Worm (Caenorhabditis elegans): ENCODE results near the gene ZK686.5.

The ZK686.5 gene

ce11 chrIII:7814159-7815055, 47.1 kb upstream of the ZK686.5 start, which contains the start of gene egl-5:
egl-5 (plus strand) TSS chrIII:7814374.
- TF ChIP-seq zag-1 (tag; optimal IDR thresholded peaks at IDR 0.05): no peak
- no peak for TF ChIP-seq pqm-1 (tag; optimal IDR thresholded peaks at IDR 0.05)
- no peak for TF ChIP-seq nhr-77 (tag; optimal IDR thresholded peaks at IDR 0.05)
- TF ChIP-seq nfya-1 (tag; optimal IDR thresholded peaks at IDR 0.05; ENCODE audit: insufficient read depth): peak; percentile 79
- no peak for TF ChIP-seq tbx-2 (tag; optimal IDR thresholded peaks at IDR 0.05)
- TF ChIP-seq pha-4 (tag; optimal IDR thresholded peaks at IDR 0.05): no peak
- no peak for TF ChIP-seq aly-2 (tag; optimal IDR thresholded peaks at IDR 0.05)
- no peak for TF ChIP-seq ceh-28 (tag; optimal IDR thresholded peaks at IDR 0.05)
- peak; percentile 99 for TF ChIP-seq egl-5 (tag; optimal IDR thresholded peaks at IDR 0.05)
- TF ChIP-seq lsy-12 (tag; optimal IDR thresholded peaks at IDR 0.05): no peak
- TF ChIP-seq unc-39 (tag; optimal IDR thresholded peaks at IDR 0.05): no peak
- TF ChIP-seq elt-2 (tag; optimal IDR thresholded peaks at IDR 0.05): no peak
- TF ChIP-seq R02D3.7 (tag; optimal IDR thresholded peaks at IDR 0.05): no peak
- TF ChIP-seq sea-2 (GFP tag; optimal IDR thresholded peaks at IDR 0.05): no peak
- TF ChIP-seq skn-1 (tag; optimal IDR thresholded peaks at IDR 0.05): peak; percentile 100
- no peak for TF ChIP-seq fos-1 (tag; optimal IDR thresholded peaks at IDR 0.05)
- peak; percentile 100 for TF ChIP-seq nhr-23 (tag; optimal IDR thresholded peaks at IDR 0.05)
- TF ChIP-seq nhr-11 (tag; optimal IDR thresholded peaks at IDR 0.05): no peak

ce11 chrIII:7812208-7812880, 45.0 kb upstream of the ZK686.5 start:
- TF ChIP-seq egl-5 (tag; optimal IDR thresholded peaks at IDR 0.05): peak; percentile 100
- no peak for TF ChIP-seq tbx-2 (tag; optimal IDR thresholded peaks at IDR 0.05)
- peak; percentile 96 for TF ChIP-seq nfya-1 (tag; optimal IDR thresholded peaks at IDR 0.05; ENCODE audit: insufficient read depth)
- TF ChIP-seq daf-12 (tag; optimal IDR thresholded peaks at IDR 0.05): no peak
- TF ChIP-seq eor-1 (tag; optimal IDR thresholded peaks at IDR 0.05): no peak
- no peak for TF ChIP-seq ama-1 (optimal IDR thresholded peaks at IDR 0.05)
- TF ChIP-seq R02D3.7 (tag; optimal IDR thresholded peaks at IDR 0.05): no peak
- TF ChIP-seq lin-15B (tag; optimal IDR thresholded peaks at IDR 0.05): no peak
- TF ChIP-seq nhr-12 (tag; optimal IDR thresholded peaks at IDR 0.05): no peak

ce11 chrIII:7809033-7809432, 41.7 kb upstream of the ZK686.5 start:
- TF ChIP-seq aly-2 (tag; optimal IDR thresholded peaks at IDR 0.05) (no peak), ceh-16 (tag; optimal IDR thresholded peaks at IDR 0.05) (no peak), skn-1 (tag; optimal IDR thresholded peaks at IDR 0.05) (no peak), eor-1 (tag; optimal IDR thresholded peaks at IDR 0.05) (no peak), mdl-1 (tag; optimal IDR thresholded peaks at IDR 0.05) (no peak), elt-2 (tag; optimal IDR thresholded peaks at IDR 0.05) (no peak), egl-5 (tag; optimal IDR thresholded peaks at IDR 0.05) (peak; percentile 98), nfya-1 (tag; optimal IDR thresholded peaks at IDR 0.05; ENCODE audit: insufficient read depth) (peak; percentile 11)

ce11 chrIII:7806947-7807346, 39.6 kb upstream of the ZK686.5 start:
- TF ChIP-seq daf-12 (tag; optimal IDR thresholded peaks at IDR 0.05) (no peak), aly-2 (tag; optimal IDR thresholded peaks at IDR 0.05) (no peak), unc-39 (tag; optimal IDR thresholded peaks at IDR 0.05) (no peak), egl-5 (tag; optimal IDR thresholded peaks at IDR 0.05) (peak; percentile 100), jun-1 (tag; optimal IDR thresholded peaks at IDR 0.05) (no peak), hmg-11 (tag; optimal IDR thresholded peaks at IDR 0.05) (no peak)

ce11 chrIII:7805253-7805652, 37.9 kb upstream of the ZK686.5 start:
- TF ChIP-seq egl-5 (tag; optimal IDR thresholded peaks at IDR 0.05) (peak; percentile 98), snpc-4 (tag; optimal IDR thresholded peaks at IDR 0.05) (no peak)

- TF ChIP-seq elt-1 (tag; optimal IDR thresholded peaks at IDR 0.05): no peak
- no peak for TF ChIP-seq nfya-1 (tag; optimal IDR thresholded peaks at IDR 0.05; ENCODE audit: insufficient read depth)
- TF ChIP-seq pqm-1 (tag; optimal IDR thresholded peaks at IDR 0.05): no peak
- TF ChIP-seq unc-39 (tag; optimal IDR thresholded peaks at IDR 0.05): no peak
- TF ChIP-seq fkh-10 (GFP tag; optimal IDR thresholded peaks at IDR 0.05): no peak
- TF ChIP-seq nhr-237 (tag; optimal IDR thresholded peaks at IDR 0.05): no peak
- TF ChIP-seq lin-39 (tag; optimal IDR thresholded peaks at IDR 0.05): no peak
- TF ChIP-seq snpc-4 (tag; optimal IDR thresholded peaks at IDR 0.05): no peak
- TF ChIP-seq ztf-4 (tag; optimal IDR thresholded peaks at IDR 0.05): no peak
- TF ChIP-seq hmg-11 (tag; optimal IDR thresholded peaks at IDR 0.05): no peak
- TF ChIP-seq elt-3 (tag; optimal IDR thresholded peaks at IDR 0.05): no peak
- TF ChIP-seq nhr-76 (tag; optimal IDR thresholded peaks at IDR 0.05): no peak
Observed at ce11 chrIII:7795311-7795710, 28.0 kb upstream of the ZK686.5 start, which contains the start of gene cyk-7. cyk-7 (minus strand) TSS chrIII:7795409.

Measured in whole organism, L3 larva.